Fruit fly (Drosophila melanogaster): ENCODE measurements around the gene hwt.

The hwt gene

DNA sequence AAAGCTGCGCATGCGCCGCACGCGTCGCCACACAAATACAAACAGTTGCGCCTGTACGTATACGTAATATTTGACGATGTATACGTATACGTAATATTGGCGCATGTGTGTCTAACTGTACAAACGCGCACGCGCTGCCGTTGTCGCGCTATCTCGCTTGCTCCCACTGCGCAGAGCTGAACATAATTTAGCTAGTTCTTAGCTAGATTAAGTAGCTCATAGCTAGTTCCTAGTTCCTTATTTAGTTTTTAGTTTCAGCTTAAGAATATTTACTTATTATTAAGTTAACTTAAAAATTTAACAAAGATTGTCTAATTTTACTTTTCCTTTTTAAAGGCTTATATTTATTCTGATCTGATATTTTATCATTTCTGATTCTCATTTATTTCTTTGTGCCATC is 88.0 kb downstream of the hwt start (continued):
- peak; percentile 5 for TF ChIP-seq CG9817 (tag; optimal IDR thresholded peaks at IDR 0.05)
- peak; percentile 0 for TF ChIP-seq kni (GFP tag; optimal IDR thresholded peaks at IDR 0.05)
- peak; percentile 7 for TF ChIP-seq Xbp1 (GFP tag; optimal IDR thresholded peaks at IDR 0.05)
- TF ChIP-seq Blimp-1 (GFP tag; optimal IDR thresholded peaks at IDR 0.05) = peak; percentile 3
- peak; percentile 64 for TF ChIP-seq cwo (GFP tag; optimal IDR thresholded peaks at IDR 0.05)
- TF ChIP-seq CG18262 (tag; optimal IDR thresholded peaks at IDR 0.05) = peak; percentile 18
- peak; percentile 60 for TF ChIP-seq grau (tag; optimal IDR thresholded peaks at IDR 0.05)
- TF ChIP-seq Xrp1 (GFP tag; IDR thresholded peaks at IDR 0.05) = peak; percentile 54; the same call in 1 of the 2 replicates
- no peak for TF ChIP-seq gcm (GFP tag; optimal IDR thresholded peaks at IDR 0.05)
- TF ChIP-seq CG18599 (GFP tag; optimal IDR thresholded peaks at IDR 0.05) = peak; percentile 34
- peak; percentile 12 for TF ChIP-seq fd96Cb (tag; optimal IDR thresholded peaks at IDR 0.05)
- no peak for TF ChIP-seq Dref (GFP tag; IDR thresholded peaks at IDR 0.05)
- TF ChIP-seq Dek (tag; optimal IDR thresholded peaks at IDR 0.05) = peak; percentile 2
- TF ChIP-seq CG12299 (tag; optimal IDR thresholded peaks at IDR 0.05) = peak; percentile 16
- peak; percentile 19 for TF ChIP-seq CG17829 (tag; optimal IDR thresholded peaks at IDR 0.05)
- TF ChIP-seq CG8924 (tag; optimal IDR thresholded peaks at IDR 0.05) = peak; percentile 44
- TF ChIP-seq cg (GFP tag; optimal IDR thresholded peaks at IDR 0.05) = peak; percentile 54
- TF ChIP-seq PHDP (tag; optimal IDR thresholded peaks at IDR 0.05) = peak; percentile 32
- TF ChIP-seq CG17361 (GFP tag; IDR thresholded peaks at IDR 0.05) = peak; percentile 38; the same call in 1 of the 3 replicates
- peak; percentile 2 for TF ChIP-seq CG3281 (GFP tag; optimal IDR thresholded peaks at IDR 0.05)
- TF ChIP-seq run (tag; optimal IDR thresholded peaks at IDR 0.05) = no peak
- TF ChIP-seq CoRest (tag; optimal IDR thresholded peaks at IDR 0.05) = peak; percentile 48
- no peak for TF ChIP-seq ato (GFP tag; IDR thresholded peaks at IDR 0.05; ENCODE audit: partially characterized antibody)
- TF ChIP-seq CG9437 (GFP tag; optimal IDR thresholded peaks at IDR 0.05) = peak; percentile 35
- peak; percentile 42 for TF ChIP-seq CG10979 (tag; optimal IDR thresholded peaks at IDR 0.05)
- no peak for TF ChIP-seq CG14050 (GFP tag; IDR thresholded peaks at IDR 0.05)
- TF ChIP-seq CG10543 (GFP tag; optimal IDR thresholded peaks at IDR 0.05) = peak; percentile 22
- peak; percentile 44; the same call in 1 of the 2 replicates for TF ChIP-seq CG9932 (GFP tag; IDR thresholded peaks at IDR 0.05)
- peak in 1 of 2 experiments; percentile 54 for TF ChIP-seq Hr51 (GFP tag; optimal IDR thresholded peaks at IDR 0.05)
- peak; percentile 34 for TF ChIP-seq nmo (GFP tag; optimal IDR thresholded peaks at IDR 0.05)
- TF ChIP-seq Hmr (GFP tag; optimal IDR thresholded peaks at IDR 0.05) = peak; percentile 53
- peak; percentile 24 for TF ChIP-seq CG10147 (GFP tag; optimal IDR thresholded peaks at IDR 0.05)
- peak; percentile 64 for TF ChIP-seq CG2678 (tag; optimal IDR thresholded peaks at IDR 0.05)
- peak; percentile 80 for TF ChIP-seq ewg (GFP tag; optimal IDR thresholded peaks at IDR 0.05)
- peak; percentile 31 for TF ChIP-seq CG12659 (GFP tag; optimal IDR thresholded peaks at IDR 0.05)
- peak; percentile 27; the same call in 1 of the 2 replicates for TF ChIP-seq CG32532 (GFP tag; IDR thresholded peaks at IDR 0.05)
- TF ChIP-seq Dad (GFP tag; optimal IDR thresholded peaks at IDR 0.05) = no peak
- TF ChIP-seq bsh (GFP tag; optimal IDR thresholded peaks at IDR 0.05) = peak in 1 of 2 experiments; percentile 16
- peak; percentile 26 for TF ChIP-seq Nf-YC (tag; optimal IDR thresholded peaks at IDR 0.05)
- peak; percentile 35 for TF ChIP-seq CG2712 (tag; optimal IDR thresholded peaks at IDR 0.05)
- TF ChIP-seq Oli (tag; optimal IDR thresholded peaks at IDR 0.05) = peak; percentile 3
- TF ChIP-seq esg (GFP tag; conservative IDR thresholded peaks at IDR 0.05) = peak; percentile 19
- peak in 1 of 2 experiments; percentile 24 for TF ChIP-seq Eip74EF (GFP tag; optimal IDR thresholded peaks at IDR 0.05)
- peak; percentile 46 for TF ChIP-seq CG7839 (tag; optimal IDR thresholded peaks at IDR 0.05)
- no peak for TF ChIP-seq Abd-B (GFP tag; optimal IDR thresholded peaks at IDR 0.05)
- TF ChIP-seq Meics (GFP tag; optimal IDR thresholded peaks at IDR 0.05) = peak; percentile 34
- peak; percentile 6 for TF ChIP-seq Deaf1 (tag; optimal IDR thresholded peaks at IDR 0.05)
- peak; percentile 37 for TF ChIP-seq CG12391 (tag; optimal IDR thresholded peaks at IDR 0.05)
